Worm (Caenorhabditis elegans): ENCODE measurements around the gene B0218.7.

B0218.7 gene

DNA sequence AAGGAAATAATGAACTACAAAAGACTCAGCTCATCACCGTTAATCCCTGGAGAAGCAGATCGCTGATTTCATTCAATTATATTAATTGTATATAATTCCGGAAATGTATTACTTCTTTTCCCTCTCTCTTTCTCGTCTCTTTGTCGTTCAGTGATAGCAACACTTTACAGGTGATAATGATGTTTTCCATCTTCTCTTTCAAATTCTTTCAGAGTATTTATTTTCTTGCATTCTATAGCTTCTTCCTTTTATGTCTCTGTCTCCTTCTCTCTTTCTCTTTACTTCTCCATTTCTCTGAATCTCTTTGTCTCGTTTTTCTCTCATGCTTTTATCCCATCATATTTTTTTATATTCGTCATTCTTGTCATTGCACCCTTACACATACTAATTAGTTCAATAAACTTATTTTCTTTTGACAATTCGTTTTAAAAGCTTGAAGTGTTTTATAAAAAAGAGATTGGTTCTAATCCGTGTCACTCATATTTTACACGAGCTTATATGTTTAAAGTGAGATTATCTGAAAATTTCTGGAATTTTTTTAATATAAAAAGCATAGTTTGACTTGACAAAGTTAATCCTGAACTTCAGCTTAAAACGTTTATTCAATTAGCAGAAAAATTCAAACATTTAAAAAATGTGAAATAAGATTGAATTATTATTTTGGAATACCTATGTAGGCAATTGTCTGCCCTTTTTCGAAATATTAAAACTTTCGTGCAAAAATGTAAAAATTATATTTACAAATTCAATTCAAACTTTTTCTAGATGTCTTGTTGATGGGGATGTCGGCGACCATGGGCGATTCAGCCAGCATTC is 22.9 kb downstream of the B0218.7 start, which contains the start of gene pmk-2:
Gene pmk-2, plus strand, starts transcription at position 766 of the 816 bp plus-strand sequence.
- TF ChIP-seq nfya-1 (tag; optimal IDR thresholded peaks at IDR 0.05; ENCODE audit: borderline replicate concordance, insufficient read depth): no peak
- peak; percentile 24; the same call in 1 of the 2 replicates for TF ChIP-seq hmg-1.2 (GFP tag; IDR thresholded peaks at IDR 0.05)
- peak; percentile 18 for TF ChIP-seq nhr-80 (tag; optimal IDR thresholded peaks at IDR 0.05)
- TF ChIP-seq mel-28 (tag; optimal IDR thresholded peaks at IDR 0.05; ENCODE audit: borderline replicate concordance): no peak
- no peak for TF ChIP-seq pbrm-1 (GFP tag; IDR thresholded peaks at IDR 0.05)
- TF ChIP-seq attf-3 (GFP tag; conservative IDR thresholded peaks at IDR 0.05): no peak
- no peak for TF ChIP-seq ztf-25 (GFP tag; IDR thresholded peaks at IDR 0.05)
- no peak for TF ChIP-seq unc-130 (GFP tag; optimal IDR thresholded peaks at IDR 0.05)
- TF ChIP-seq F57A8.1 (GFP tag; optimal IDR thresholded peaks at IDR 0.05): no peak

ce11 chrIV:8138984-8139383 is 26.9 kb downstream of the B0218.7 start, which contains the start of gene pmk-3:
TSS of gene pmk-3 (plus strand) at chrIV:8139219.
- TF ChIP-seq him-1 (tag; optimal IDR thresholded peaks at IDR 0.05) (no peak), zim-3 (tag; optimal IDR thresholded peaks at IDR 0.05) (no peak), hrde-1 (tag; optimal IDR thresholded peaks at IDR 0.05; ENCODE audit: borderline replicate concordance) (no peak), chd-7 (tag; optimal IDR thresholded peaks at IDR 0.05) (no peak), somi-1 (GFP tag; optimal IDR thresholded peaks at IDR 0.05) (no peak), sdz-38 (tag; optimal IDR thresholded peaks at IDR 0.05) (no peak), mxl-1 (tag; optimal IDR thresholded peaks at IDR 0.05) (no peak), F23B12.7 (tag; optimal IDR thresholded peaks at IDR 0.05; ENCODE audit: insufficient read depth) (peak; percentile 11), let-607 (tag; optimal IDR thresholded peaks at IDR 0.05) (peak in 1 of 2 experiments; percentile 19), snpc-3.4 (tag; optimal IDR thresholded peaks at IDR 0.05) (no peak), efl-1 (GFP tag; optimal IDR thresholded peaks at IDR 0.05) (no peak), attf-6 (GFP tag; IDR thresholded peaks at IDR 0.05) (no peak), nhr-80 (tag; optimal IDR thresholded peaks at IDR 0.05) (peak; percentile 68), T07F8.4 (tag; optimal IDR thresholded peaks at IDR 0.05) (no peak), unc-62 (GFP tag; optimal IDR thresholded peaks at IDR 0.05) (no peak), lin-40 (tag; optimal IDR thresholded peaks at IDR 0.05) (no peak), ztf-25 (GFP tag; IDR thresholded peaks at IDR 0.05) (no peak), sea-2 (GFP tag; IDR thresholded peaks at IDR 0.05) (no peak), F57A8.1 (GFP tag; optimal IDR thresholded peaks at IDR 0.05) (no peak), hsf-1 (GFP tag; IDR thresholded peaks at IDR 0.05) (no peak), C17E4.6 (GFP tag; IDR thresholded peaks at IDR 0.05) (no peak), F39B2.1 (GFP tag; IDR thresholded peaks at IDR 0.05) (no peak), ztf-26 (tag; optimal IDR thresholded peaks at IDR 0.05) (no peak)

DNA sequence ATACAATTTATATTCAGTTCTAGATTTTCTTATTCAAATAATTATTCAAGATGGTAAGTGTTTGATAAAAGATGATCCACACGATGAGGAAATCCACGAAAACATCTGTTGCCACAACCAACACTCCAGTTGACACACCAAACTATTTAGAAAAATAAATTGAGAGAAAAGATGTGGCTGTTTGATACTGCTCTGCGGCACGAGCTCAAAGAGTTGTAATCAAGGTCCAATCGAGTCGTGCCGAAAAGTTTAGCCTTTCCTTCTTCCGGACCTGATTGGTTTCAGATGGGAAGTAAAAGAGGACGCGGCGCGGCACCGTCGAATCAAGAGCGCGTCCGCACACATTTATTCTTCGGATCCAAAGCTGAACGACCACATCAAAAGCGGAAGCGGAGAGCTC is 29.3 kb downstream of the B0218.7 start:
- TF ChIP-seq lir-1 (GFP tag; conservative IDR thresholded peaks at IDR 0.05) (no peak), cebp-1 (GFP tag; IDR thresholded peaks at IDR 0.05) (no peak), cebp-1 (tag; optimal IDR thresholded peaks at IDR 0.05) (no peak), nhr-27 (tag; optimal IDR thresholded peaks at IDR 0.05) (no peak), F55B11.4 (tag; optimal IDR thresholded peaks at IDR 0.05; ENCODE audit: borderline replicate concordance, insufficient read depth) (no peak), nfya-1 (tag; optimal IDR thresholded peaks at IDR 0.05; ENCODE audit: borderline replicate concordance, insufficient read depth) (no peak), T26A5.8 (tag; optimal IDR thresholded peaks at IDR 0.05) (no peak), hrde-1 (tag; optimal IDR thresholded peaks at IDR 0.05; ENCODE audit: borderline replicate concordance) (no peak), B0019.2 (GFP tag; conservative IDR thresholded peaks at IDR 0.05) (no peak), mel-28 (tag; optimal IDR thresholded peaks at IDR 0.05; ENCODE audit: borderline replicate concordance) (no peak), ztf-22 (GFP tag; optimal IDR thresholded peaks at IDR 0.05) (no peak), nfya-2 (GFP tag; IDR thresholded peaks at IDR 0.05) (no peak), nhr-179 (tag; optimal IDR thresholded peaks at IDR 0.05) (no peak), mes-4 (tag; optimal IDR thresholded peaks at IDR 0.05) (no peak), attf-3 (GFP tag; conservative IDR thresholded peaks at IDR 0.05) (no peak), ama-1 (optimal IDR thresholded peaks at IDR 0.05) (no peak), ama-1 (GFP tag; optimal IDR thresholded peaks at IDR 0.05) (no peak), attf-5 (GFP tag; optimal IDR thresholded peaks at IDR 0.05) (no peak), fkh-3 (tag; optimal IDR thresholded peaks at IDR 0.05) (no peak), somi-1 (GFP tag; optimal IDR thresholded peaks at IDR 0.05) (no peak), ztf-3 (GFP tag; optimal IDR thresholded peaks at IDR 0.05) (no peak)

Measured in whole organism, young adult.